Fruit fly (Drosophila melanogaster): ENCODE measurements around the gene Srp54k.
A peak's percentile ranks its signal among the peaks of the same experiment; 100 is the strongest.

Srp54k gene

DNA sequence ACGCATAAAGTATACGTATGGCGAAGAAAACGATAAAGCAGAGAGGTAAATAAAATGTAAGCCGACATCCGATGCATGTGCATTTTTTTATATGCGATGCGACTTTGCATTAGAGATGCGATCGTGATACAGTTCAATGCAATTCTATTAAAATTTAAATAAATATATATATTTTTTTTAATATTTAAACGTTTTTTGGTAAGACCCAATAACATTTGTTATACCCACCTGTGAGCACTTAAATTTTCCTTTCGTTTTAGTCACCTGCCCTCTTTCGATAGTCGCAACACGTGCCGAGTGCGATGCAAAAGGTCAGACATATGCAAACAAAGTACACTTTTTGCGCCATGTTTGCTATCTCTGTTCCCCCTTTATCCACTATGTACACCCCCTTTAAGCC, 24.3 kb upstream of the Srp54k start:
- TF ChIP-seq HHEX (GFP tag; optimal IDR thresholded peaks at IDR 0.05) (no peak), ranshi (GFP tag; IDR thresholded peaks at IDR 0.05) (no peak), Drgx (GFP tag; IDR thresholded peaks at IDR 0.05) (peak; percentile 46), dmrt99B (tag; optimal IDR thresholded peaks at IDR 0.05) (no peak), Fer2 (tag; optimal IDR thresholded peaks at IDR 0.05) (no peak), CG14710 (tag; optimal IDR thresholded peaks at IDR 0.05) (no peak), Sry-δ (GFP tag; optimal IDR thresholded peaks at IDR 0.05) (no peak), Awh (GFP tag; IDR thresholded peaks at IDR 0.05) (no peak), CG6175 (GFP tag; IDR thresholded peaks at IDR 0.05) (no peak), Dp (GFP tag; optimal IDR thresholded peaks at IDR 0.05) (no peak), CG10565 (GFP tag; optimal IDR thresholded peaks at IDR 0.05) (no peak), Poxn (GFP tag; IDR thresholded peaks at IDR 0.05) (no peak), CG32532 (GFP tag; IDR thresholded peaks at IDR 0.05) (no peak), gt (GFP tag; IDR thresholded peaks at IDR 0.05) (no peak), ap (GFP tag; IDR thresholded peaks at IDR 0.05) (no peak), Hr51 (GFP tag; optimal IDR thresholded peaks at IDR 0.05) (peak in 1 of 2 experiments; percentile 11), CG8944 (GFP tag; optimal IDR thresholded peaks at IDR 0.05) (no peak), CG9932 (GFP tag; IDR thresholded peaks at IDR 0.05) (no peak), yki (optimal IDR thresholded peaks at IDR 0.05) (no peak), lola (GFP tag; optimal IDR thresholded peaks at IDR 0.05) (no peak), CG15269 (tag; optimal IDR thresholded peaks at IDR 0.05) (no peak), CG16815 (GFP tag; optimal IDR thresholded peaks at IDR 0.05) (no peak), hth (optimal IDR thresholded peaks at IDR 0.05) (no peak), CG11504 (tag; optimal IDR thresholded peaks at IDR 0.05) (peak; percentile 2), CG12659 (GFP tag; optimal IDR thresholded peaks at IDR 0.05) (no peak), unpg (GFP tag; optimal IDR thresholded peaks at IDR 0.05) (no peak), Sox102F (GFP tag; optimal IDR thresholded peaks at IDR 0.05) (peak; percentile 7), CG5953 (GFP tag; IDR thresholded peaks at IDR 0.05) (no peak)

DNA sequence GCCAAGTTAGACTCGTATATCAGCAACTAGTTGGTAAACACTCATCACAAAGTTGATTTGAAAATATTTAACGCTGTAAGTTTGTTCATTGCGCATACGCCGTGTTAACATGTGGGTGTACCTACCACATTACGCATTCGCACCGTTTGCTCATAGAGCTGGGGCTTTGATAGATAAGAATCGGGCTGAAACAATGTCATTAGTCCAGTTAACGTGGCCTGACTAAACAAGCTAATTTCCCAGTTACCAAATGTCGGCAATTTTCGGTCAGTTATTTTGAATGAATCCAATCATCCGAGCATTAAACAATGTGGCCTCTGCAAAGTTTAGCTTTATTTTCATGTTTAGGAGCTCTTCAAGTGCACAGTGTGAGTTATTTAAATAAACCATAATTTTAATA, 23.3 kb upstream of the Srp54k start, which contains the start of gene CG4597:
TSS of gene CG4597 (plus strand) at position 301 of the 400 bp plus-strand sequence.
- TF ChIP-seq CG2199 (GFP tag; IDR thresholded peaks at IDR 0.05), result no peak
- TF ChIP-seq CG4360 (GFP tag; IDR thresholded peaks at IDR 0.05), result no peak
- TF ChIP-seq PHDP (tag; optimal IDR thresholded peaks at IDR 0.05), result no peak
- no peak for TF ChIP-seq grau (tag; optimal IDR thresholded peaks at IDR 0.05)
- no peak for TF ChIP-seq twi (tag; optimal IDR thresholded peaks at IDR 0.05)
- TF ChIP-seq CG7271 (tag; optimal IDR thresholded peaks at IDR 0.05), result no peak
- no peak for TF ChIP-seq dati (GFP tag; IDR thresholded peaks at IDR 0.05)
- TF ChIP-seq CG33557 (GFP tag; optimal IDR thresholded peaks at IDR 0.05), result no peak
- no peak for TF ChIP-seq ci (GFP tag; IDR thresholded peaks at IDR 0.05)
- TF ChIP-seq peb (GFP tag; IDR thresholded peaks at IDR 0.05), result no peak
- no peak for TF ChIP-seq en (GFP tag; optimal IDR thresholded peaks at IDR 0.05)
- no peak for TF ChIP-seq CG11456 (GFP tag; IDR thresholded peaks at IDR 0.05)
- TF ChIP-seq bcd (GFP tag; optimal IDR thresholded peaks at IDR 0.05), result no peak

DNA sequence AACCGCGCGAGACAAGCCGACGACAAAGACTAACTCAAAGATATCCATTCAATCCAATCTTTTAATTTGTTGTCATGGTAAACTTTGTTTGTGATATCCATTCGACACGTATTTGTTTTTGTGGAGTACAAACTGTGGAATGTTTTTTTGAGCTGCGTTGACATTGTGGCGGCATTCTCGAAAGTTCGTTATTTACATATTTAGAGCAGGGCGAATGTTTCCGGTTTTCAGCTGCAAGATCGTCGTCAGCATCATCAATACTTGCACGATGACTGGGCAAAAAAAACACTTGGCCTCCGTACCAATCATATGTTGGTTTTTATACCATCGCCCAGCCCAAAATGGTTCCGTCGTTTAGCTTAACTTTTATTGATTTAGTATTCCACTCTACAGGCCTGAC, 22.0 kb upstream of the Srp54k start:
- TF ChIP-seq CG8388 (GFP tag; optimal IDR thresholded peaks at IDR 0.05) (no peak), CG1792 (GFP tag; optimal IDR thresholded peaks at IDR 0.05) (no peak), NK7.1 (GFP tag; optimal IDR thresholded peaks at IDR 0.05) (no peak), CG11723 (GFP tag; optimal IDR thresholded peaks at IDR 0.05) (no peak), CG32772 (GFP tag; IDR thresholded peaks at IDR 0.05) (no peak), sd (tag; optimal IDR thresholded peaks at IDR 0.05) (peak; percentile 63), Eip74EF (GFP tag; optimal IDR thresholded peaks at IDR 0.05) (peak in 1 of 2 experiments; percentile 70), HmgZ (tag; optimal IDR thresholded peaks at IDR 0.05) (no peak), mirr (GFP tag; optimal IDR thresholded peaks at IDR 0.05) (no peak)

Measured in whole organism, embryonic.